Fruit fly (Drosophila melanogaster) whole organism, wandering third instar larva: Measurements from ENCODE around the gene lap.

Experiments
- CG9705 ChIP-seq: fragments of 200-800 bp; sonication (Bioruptor generic); optimal IDR thresholded peaks from 2 replicates; lab custom pipeline; 2018; ENCODE audit warnings: missing biosample characterization, mild to moderate bottlenecking, missing genetic modification characterization
- Hr83 ChIP-seq: fragments of 200-300 bp; sonication (Bioruptor generic); optimal IDR thresholded peaks from 2 replicates; lab custom pipeline; 2016; ENCODE audit warnings: missing biosample characterization, mild to moderate bottlenecking, missing genetic modification characterization, moderate library complexity; ENCODE audit not compliant: poor library complexity, severe bottlenecking
- Mio ChIP-seq: sonication (Bioruptor generic); optimal IDR thresholded peaks from 2 replicates; lab custom pipeline; 2016; ENCODE audit warnings: missing biosample characterization, missing genetic modification characterization
- OdsH ChIP-seq: fragments of 200-800 bp; sonication (Bioruptor generic); optimal IDR thresholded peaks from 2 replicates; lab custom pipeline; 2016; ENCODE audit warnings: missing biosample characterization, mild to moderate bottlenecking, missing genetic modification characterization
- foxo ChIP-seq, 2 experiments: fragments of 200-800 bp; sonication (Bioruptor generic); optimal IDR thresholded peaks; 2 replicates in 1 of 2; 3 replicates in 1 of 2; lab custom pipeline; 2016 to 2017; ENCODE audit warnings: missing biosample characterization in 2 of 2, missing genetic modification characterization in 2 of 2
- fru ChIP-seq: fragments of 200-800 bp; sonication (Bioruptor generic); optimal IDR thresholded peaks from 3 replicates; lab custom pipeline; 2016; ENCODE audit warnings: missing biosample characterization, mild to moderate bottlenecking, missing genetic modification characterization
- h ChIP-seq: fragments of 200-800 bp; sonication (Bioruptor generic); optimal IDR thresholded peaks from 3 replicates; lab custom pipeline; 2016; ENCODE audit warnings: missing biosample characterization, mild to moderate bottlenecking, missing genetic modification characterization
- jim ChIP-seq: fragments of 175-275, 200-325 bp; sonication (Bioruptor generic); optimal IDR thresholded peaks from 2 replicates; lab custom pipeline; 2016; ENCODE audit warnings: missing biosample characterization, mild to moderate bottlenecking, missing genetic modification characterization
- lola ChIP-seq: fragments of >200 bp; optimal IDR thresholded peaks from 2 replicates; lab custom pipeline; 2017; ENCODE audit warnings: missing biosample characterization, missing genetic modification characterization
- psq ChIP-seq: fragments of 200-800 bp; sonication (Bioruptor generic); optimal IDR thresholded peaks from 3 replicates; lab custom pipeline; 2017; ENCODE audit warnings: missing biosample characterization, mild to moderate bottlenecking, missing genetic modification characterization, moderate library complexity
- tai ChIP-seq: sonication (Bioruptor generic); optimal IDR thresholded peaks from 2 replicates; lab custom pipeline; 2016; ENCODE audit warnings: missing biosample characterization, missing genetic modification characterization

dm6 chr3R:7241460-7241859 lies 54.7 kb downstream of the lap start, which contains the start of gene CG14607:
- TF ChIP-seq h (no peak), Hr83 (GFP tag; lab: Kevin White, UChicago) (no peak), Mio (no peak), jim (GFP tag; lab: Kevin White, UChicago) (no peak), lola (GFP tag; lab: Kevin White, UChicago) (no peak), tai (GFP tag; lab: Kevin White, UChicago) (no peak), psq (GFP tag; lab: Kevin White, UChicago) (no peak), fru (GFP tag; lab: Kevin White, UChicago) (no peak), OdsH (GFP tag; lab: Kevin White, UChicago) (no peak), foxo (GFP tag; optimal IDR thresholded peaks at IDR 0.05; lab: Kevin White, UChicago) (no peak), CG9705 (GFP tag; lab: Kevin White, UChicago) (no peak)
